Fruit fly (Drosophila melanogaster) S2 (cell line): Measurements from ENCODE around the gene Lon.
A peak's percentile ranks its signal among the peaks of the same experiment; 100 is the strongest.

Experiments used
- CG8478 ChIP-seq: fragments of >200 bp; optimal IDR thresholded peaks from 2 replicates; lab custom pipeline; 2018
- CTCF ChIP-seq, 2 experiments: fragments of >200 bp; optimal IDR thresholded peaks; 2 replicates each; lab custom pipeline; 2018

DNA sequence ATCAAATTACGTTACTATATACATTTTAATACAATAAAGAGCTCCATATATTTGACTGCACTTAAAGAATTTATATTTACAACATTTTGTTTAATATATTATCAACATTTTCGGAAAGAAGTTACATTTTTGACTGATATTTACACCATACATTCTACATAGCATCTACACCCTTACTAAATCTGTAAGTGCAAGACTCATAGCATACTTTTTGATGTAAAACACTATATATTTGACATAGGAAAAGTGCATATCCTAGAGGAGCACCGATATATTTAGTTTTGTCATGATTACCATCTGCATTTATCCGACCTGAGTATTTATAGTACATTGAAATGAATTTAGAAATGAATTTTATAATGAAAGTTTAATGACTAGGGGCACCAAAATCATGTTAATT lies 43.0 kb downstream of the Lon start:
- TF ChIP-seq CG8478 (lab: Kevin White, UChicago) (no peak), CTCF (optimal IDR thresholded peaks at IDR 0.05; lab: Kevin White, UChicago) (peak; percentile 10 to 50)
